Worm (Caenorhabditis elegans) whole organism, L2 larva: ENCODE data around the gene srb-19.

Source experiments
- F13H6.1 ChIP-seq: sonication (generic microtip); optimal IDR thresholded peaks from 2 replicates; lab custom pipeline; 2016; ENCODE audit warnings: missing genetic modification characterization, missing compliant biosample characterization
- R02D3.7 ChIP-seq: fragments of 150-350 bp; optimal IDR thresholded peaks from 2 replicates; lab custom pipeline; 2014; ENCODE audit warnings: missing biosample characterization, missing genetic modification characterization
- Y55F3AM.14 ChIP-seq: fragments of 200-800 bp; sonication (Bioruptor generic); optimal IDR thresholded peaks from 2 replicates; lab custom pipeline; 2018; ENCODE audit warnings: mild to moderate bottlenecking, missing genetic modification characterization, missing compliant biosample characterization
- ceh-16 ChIP-seq: fragments of 150-350 bp; optimal IDR thresholded peaks from 2 replicates; lab custom pipeline; 2014; ENCODE audit warnings: missing biosample characterization, missing genetic modification characterization
- crh-2 ChIP-seq: sonication (generic microtip); optimal IDR thresholded peaks from 2 replicates; lab custom pipeline; 2017; ENCODE audit warnings: missing biosample characterization, missing genetic modification characterization
- elt-3 ChIP-seq: sonication (generic microtip); optimal IDR thresholded peaks from 2 replicates; lab custom pipeline; 2017; ENCODE audit warnings: missing biosample characterization, missing genetic modification characterization
- mdl-1 ChIP-seq, 2 experiments: fragments of 150-350 bp in 1 of 2; sonication (generic microtip) in 1 of 2; optimal IDR thresholded peaks; 2 replicates each; lab custom pipeline; 2017; ENCODE audit warnings: missing biosample characterization in 2 of 2, missing genetic modification characterization in 2 of 2
- nhr-21 ChIP-seq: fragments of 150-350 bp; optimal IDR thresholded peaks from 2 replicates; lab custom pipeline; 2014; ENCODE audit warnings: missing biosample characterization, missing genetic modification characterization
- nhr-77 ChIP-seq: fragments of 150-350 bp; optimal IDR thresholded peaks from 2 replicates; lab custom pipeline; 2014; ENCODE audit warnings: missing biosample characterization, missing genetic modification characterization
- skn-1 ChIP-seq: sonication (generic microtip); optimal IDR thresholded peaks from 2 replicates; lab custom pipeline; 2017; ENCODE audit warnings: missing biosample characterization, missing genetic modification characterization
- unc-39 ChIP-seq: fragments of 150-350 bp; optimal IDR thresholded peaks from 2 replicates; lab custom pipeline; 2014; ENCODE audit warnings: missing biosample characterization, missing genetic modification characterization
- unc-62 ChIP-seq: fragments of 150-350 bp; optimal IDR thresholded peaks from 2 replicates; lab custom pipeline; 2014; ENCODE audit warnings: missing biosample characterization, missing genetic modification reagents, missing genetic modification characterization
- zag-1 ChIP-seq: fragments of 150-350 bp; optimal IDR thresholded peaks from 2 replicates; lab custom pipeline; 2014; ENCODE audit warnings: missing biosample characterization, missing genetic modification characterization
- ztf-11 ChIP-seq: sonication (generic microtip); optimal IDR thresholded peaks from 2 replicates; lab custom pipeline; 2017; ENCODE audit warnings: missing biosample characterization, missing genetic modification characterization

DNA sequence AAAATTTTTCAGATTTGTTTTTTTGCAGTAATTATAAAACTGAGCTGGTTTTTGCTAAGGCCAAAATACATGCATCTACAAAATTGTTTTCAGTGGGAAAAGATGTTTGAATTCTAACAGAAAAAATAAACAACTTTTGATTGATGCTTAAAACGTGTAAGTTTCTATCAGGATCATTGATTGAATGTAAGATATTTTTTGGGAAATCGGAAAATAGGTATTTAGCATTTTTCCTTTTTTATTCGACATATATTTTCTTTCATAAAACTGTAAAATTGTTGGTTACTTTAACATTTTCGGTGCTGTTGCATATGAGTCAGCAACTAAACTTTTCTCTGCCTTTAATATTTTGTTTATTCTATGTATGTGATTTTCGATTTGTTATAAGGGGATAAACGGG is 4.5 kb upstream of the srb-19 start, which contains the start of gene C54F6.20:
- no peak for TF ChIP-seq elt-3 (tag; lab: Kevin White, UChicago)
- no peak for TF ChIP-seq ztf-11
- no peak for TF ChIP-seq ceh-16
- TF ChIP-seq Y55F3AM.14 (GFP tag; lab: Kevin White, UChicago), result no peak
- TF ChIP-seq nhr-21, result no peak
- no peak for TF ChIP-seq crh-2 (tag; lab: Kevin White, UChicago)
- no peak for TF ChIP-seq nhr-77 (tag; lab: Kevin White, UChicago)
- no peak for TF ChIP-seq skn-1 (tag; lab: Kevin White, UChicago)
- TF ChIP-seq mdl-1 (tag; optimal IDR thresholded peaks at IDR 0.05; lab: Kevin White, UChicago), result no peak
- no peak for TF ChIP-seq unc-62
- TF ChIP-seq F13H6.1 (tag; lab: Kevin White, UChicago), result no peak
- no peak for TF ChIP-seq zag-1 (tag; lab: Kevin White, UChicago)
- no peak for TF ChIP-seq R02D3.7 (tag; lab: Kevin White, UChicago)
- no peak for TF ChIP-seq unc-39
